Fruit fly (Drosophila melanogaster) whole organism, embryonic: ENCODE results near the gene CG42366.

ENCODE experiments used
- Atf-2 ChIP-seq: fragments of 200-800 bp; sonication (Bioruptor generic); optimal IDR thresholded peaks from 2 replicates; lab custom pipeline; 2016; ENCODE audit warnings: missing biosample characterization, missing genetic modification characterization
- B-H1 ChIP-seq: fragments of 200-800 bp; sonication (Bioruptor generic); IDR thresholded peaks from 3 replicates; pipeline ENCODE4 v1.3.6; 2022; ENCODE audit warnings: missing biosample characterization, missing genetic modification characterization
- Bgb ChIP-seq: fragments of 200-800 bp; sonication (Bioruptor generic); IDR thresholded peaks from 2 replicates; pipeline ENCODE4 v1.3.6; 2022; ENCODE audit warnings: missing biosample characterization, missing genetic modification characterization; ENCODE audit not compliant: partially characterized antibody
- CG10147 ChIP-seq: fragments of 200-800 bp; sonication (Bioruptor generic); optimal IDR thresholded peaks from 2 replicates; lab custom pipeline; 2019; ENCODE audit warnings: missing biosample characterization, mild to moderate bottlenecking, missing genetic modification characterization, moderate library complexity
- CG10431 ChIP-seq: fragments of 200-800 bp; sonication (Bioruptor generic); optimal IDR thresholded peaks from 3 replicates; lab custom pipeline; 2018; ENCODE audit warnings: missing biosample characterization, mild to moderate bottlenecking, missing genetic modification characterization
- CG10543 ChIP-seq: fragments of 200-800 bp; sonication (Bioruptor generic); optimal IDR thresholded peaks from 3 replicates; lab custom pipeline; 2017; ENCODE audit warnings: missing biosample characterization, mild to moderate bottlenecking, missing genetic modification characterization, moderate library complexity
- CG11398 ChIP-seq: fragments of 200-800 bp; sonication (Bioruptor generic); optimal IDR thresholded peaks from 2 replicates; lab custom pipeline; 2016; ENCODE audit warnings: missing biosample characterization, missing genetic modification characterization
- CG11560 ChIP-seq: fragments of 200-800 bp; sonication (Bioruptor generic); IDR thresholded peaks from 3 replicates; pipeline ENCODE4 v1.3.6; 2022; ENCODE audit warnings: missing biosample characterization, missing genetic modification characterization
- CG11696 ChIP-seq: fragments of 200-800 bp; sonication (Bioruptor generic); IDR thresholded peaks from 2 replicates; pipeline ENCODE4 v1.3.6; 2022; ENCODE audit warnings: missing biosample characterization, missing genetic modification characterization
- CG12104 ChIP-seq: fragments of 200-800 bp; sonication (Bioruptor generic); optimal IDR thresholded peaks from 3 replicates; lab custom pipeline; 2016; ENCODE audit warnings: missing biosample characterization, missing genetic modification characterization
- CG12155 ChIP-seq: fragments of 200-800 bp; sonication (Bioruptor generic); optimal IDR thresholded peaks from 3 replicates; lab custom pipeline; 2016; ENCODE audit warnings: missing biosample characterization, missing genetic modification characterization
- CG16813 ChIP-seq: fragments of 200-800 bp; sonication (Bioruptor generic); IDR thresholded peaks from 3 replicates; pipeline ENCODE4 v1.3.6; 2022; ENCODE audit warnings: missing biosample characterization, missing genetic modification characterization; ENCODE audit not compliant: partially characterized antibody
- CG16815 ChIP-seq: fragments of 200-800 bp; sonication (Bioruptor generic); optimal IDR thresholded peaks from 3 replicates; lab custom pipeline; 2017; ENCODE audit warnings: missing biosample characterization, mild to moderate bottlenecking, missing genetic modification characterization
- CG32532 ChIP-seq: fragments of 200-800 bp; sonication (Bioruptor generic); IDR thresholded peaks from 2 replicates; pipeline ENCODE4 v1.3.6; 2022; ENCODE audit warnings: missing biosample characterization, missing genetic modification characterization
- CG34376 ChIP-seq: fragments of 200-800 bp; sonication (Bioruptor generic); optimal IDR thresholded peaks from 2 replicates; lab custom pipeline; 2018; ENCODE audit warnings: missing biosample characterization, mild to moderate bottlenecking, missing genetic modification characterization
- CG3726 ChIP-seq: fragments of 200-800 bp; sonication (Bioruptor generic); IDR thresholded peaks from 3 replicates; pipeline ENCODE4, ENCODE4 v1.3.6; 2022; ENCODE audit warnings: missing biosample characterization, missing genetic modification characterization
- CG4282 ChIP-seq: fragments of 200-800 bp; sonication (Bioruptor generic); optimal IDR thresholded peaks from 2 replicates; lab custom pipeline; 2016; ENCODE audit warnings: missing biosample characterization, missing genetic modification characterization
- CG43689 ChIP-seq: fragments of 200-800 bp; sonication (Bioruptor generic); IDR thresholded peaks from 2 replicates; pipeline ENCODE4 v1.3.6; 2022; ENCODE audit warnings: missing biosample characterization, missing genetic modification characterization
- CG6689 ChIP-seq: fragments of 200-800 bp; sonication (Bioruptor generic); IDR thresholded peaks from 2 replicates; pipeline ENCODE4 v1.3.6; 2022; ENCODE audit warnings: missing biosample characterization, missing genetic modification characterization
- CkIIα-i1 ChIP-seq: fragments of 200-800 bp; sonication (Bioruptor generic); IDR thresholded peaks from 2 replicates; pipeline ENCODE4 v1.3.6; 2022; ENCODE audit warnings: missing biosample characterization, missing genetic modification characterization
- Dad ChIP-seq: fragments of 200-800 bp; sonication (Bioruptor generic); optimal IDR thresholded peaks from 3 replicates; lab custom pipeline; 2016; ENCODE audit warnings: missing biosample characterization, missing genetic modification characterization
- Doc3 ChIP-seq: fragments of 200-800 bp; sonication (Bioruptor generic); IDR thresholded peaks from 3 replicates; pipeline ENCODE4 v1.3.6; 2022; ENCODE audit warnings: missing biosample characterization, missing genetic modification characterization; ENCODE audit not compliant: partially characterized antibody
- Myb ChIP-seq: fragments of 200-800 bp; sonication (Bioruptor generic); optimal IDR thresholded peaks from 2 replicates; lab custom pipeline; 2016; ENCODE audit warnings: missing biosample characterization, missing genetic modification characterization
- Neu2 ChIP-seq: fragments of 200-800 bp; sonication (Bioruptor generic); optimal IDR thresholded peaks from 3 replicates; lab custom pipeline; 2016; ENCODE audit warnings: missing biosample characterization, missing genetic modification characterization, borderline replicate concordance
- Rfx ChIP-seq: fragments of 200-800 bp; sonication (Bioruptor generic); IDR thresholded peaks from 2 replicates; pipeline ENCODE4 v1.3.6; 2022; ENCODE audit warnings: missing biosample characterization, missing genetic modification characterization
- ac ChIP-seq: fragments of 200-800 bp; sonication (Bioruptor generic); optimal IDR thresholded peaks from 3 replicates; lab custom pipeline; 2017; ENCODE audit warnings: missing biosample characterization, mild to moderate bottlenecking, missing genetic modification characterization
- bsh ChIP-seq, 2 experiments: fragments of 200-800 bp; sonication (Bioruptor generic); optimal IDR thresholded peaks; 2 replicates each; lab custom pipeline; 2017 to 2018; ENCODE audit warnings: mild to moderate bottlenecking in 2 of 2, missing biosample characterization in 2 of 2, missing genetic modification characterization in 2 of 2, moderate library complexity in 1 of 2
- cad ChIP-seq: fragments of >200 bp; optimal IDR thresholded peaks from 2 replicates; lab custom pipeline; 2017; ENCODE audit warnings: missing biosample characterization, missing genetic modification characterization
- chm ChIP-seq: fragments of 200-800 bp; sonication (Bioruptor generic); IDR thresholded peaks from 2 replicates; pipeline ENCODE4 v1.3.6; 2022; ENCODE audit warnings: missing biosample characterization, missing genetic modification characterization
- ci ChIP-seq: fragments of 200-800 bp; sonication (Bioruptor generic); IDR thresholded peaks from 3 replicates; pipeline ENCODE4 v1.3.6; 2022; ENCODE audit warnings: missing biosample characterization, missing genetic modification characterization
- crol ChIP-seq: fragments of 200-800 bp; sonication (Bioruptor generic); IDR thresholded peaks from 2 replicates; pipeline ENCODE4 v1.3.6; 2022; ENCODE audit warnings: missing biosample characterization, missing genetic modification characterization
- dpn ChIP-seq, 2 experiments: fragments of 200-800 bp; sonication (Bioruptor generic); optimal IDR thresholded peaks; 3 replicates each; lab custom pipeline; 2016; ENCODE audit warnings: missing biosample characterization in 2 of 2, missing genetic modification characterization in 2 of 2
- en ChIP-seq: fragments of 200-800 bp; sonication (Bioruptor generic); optimal IDR thresholded peaks from 2 replicates; lab custom pipeline; 2016; ENCODE audit warnings: missing biosample characterization, missing genetic modification characterization
- ftz-f1 ChIP-seq: fragments of 200-800 bp; sonication (Bioruptor generic); optimal IDR thresholded peaks from 2 replicates; lab custom pipeline; 2016; ENCODE audit warnings: missing biosample characterization, missing genetic modification characterization
- gcm ChIP-seq: fragments of 200-800 bp; sonication (Bioruptor generic); optimal IDR thresholded peaks from 2 replicates; lab custom pipeline; 2019; ENCODE audit warnings: missing biosample characterization, mild to moderate bottlenecking, missing genetic modification characterization, moderate library complexity
- grau ChIP-seq: fragments of 200-800 bp; optimal IDR thresholded peaks from 3 replicates; lab custom pipeline; 2019; ENCODE audit warnings: missing biosample characterization, mild to moderate bottlenecking, missing genetic modification characterization, moderate library complexity
- inv ChIP-seq: fragments of 200-800 bp; sonication (Bioruptor generic); IDR thresholded peaks from 2 replicates; pipeline ENCODE4 v1.3.6; 2022; ENCODE audit warnings: missing biosample characterization, missing genetic modification characterization; ENCODE audit not compliant: partially characterized antibody
- lbe ChIP-seq: fragments of 200-800 bp; sonication (Bioruptor generic); optimal IDR thresholded peaks from 2 replicates; lab custom pipeline; 2016; ENCODE audit warnings: missing biosample characterization, mild to moderate bottlenecking, missing genetic modification characterization
- lilli ChIP-seq: fragments of 200-800 bp; sonication (Bioruptor generic); optimal IDR thresholded peaks from 3 replicates; lab custom pipeline; 2016; ENCODE audit warnings: missing biosample characterization, missing genetic modification characterization
- mirr ChIP-seq: fragments of 200-800 bp; sonication (Bioruptor generic); optimal IDR thresholded peaks from 3 replicates; lab custom pipeline; 2018; ENCODE audit warnings: missing biosample characterization, mild to moderate bottlenecking, missing genetic modification characterization
- nau ChIP-seq: fragments of 200-800 bp; sonication (Bioruptor generic); optimal IDR thresholded peaks from 3 replicates; lab custom pipeline; 2017; ENCODE audit warnings: missing biosample characterization, mild to moderate bottlenecking, missing genetic modification characterization, missing genetic modification reagents
- onecut ChIP-seq: fragments of 200-800 bp; sonication (Bioruptor generic); IDR thresholded peaks from 2 replicates; pipeline ENCODE4 v1.3.6; 2022; ENCODE audit warnings: missing biosample characterization, missing genetic modification characterization
- pzg ChIP-seq: fragments of 200-800 bp; sonication (Bioruptor generic); optimal IDR thresholded peaks from 3 replicates; lab custom pipeline; 2018; ENCODE audit warnings: missing biosample characterization, mild to moderate bottlenecking, missing genetic modification characterization, moderate library complexity
- sens ChIP-seq: fragments of 200-800 bp; sonication (Bioruptor generic); peaks from one replicate; lab custom pipeline; 2016; ENCODE audit warnings: missing biosample characterization, missing genetic modification characterization
- slou ChIP-seq: fragments of 200-800 bp; sonication (Bioruptor generic); optimal IDR thresholded peaks from 3 replicates; lab custom pipeline; 2016; ENCODE audit warnings: missing biosample characterization, missing genetic modification characterization
- slp2 ChIP-seq: fragments of 200-800 bp; sonication (Bioruptor generic); optimal IDR thresholded peaks from 2 replicates; lab custom pipeline; 2016; ENCODE audit warnings: missing biosample characterization, missing genetic modification characterization
- ssp ChIP-seq: fragments of 200-800 bp; sonication (Bioruptor generic); IDR thresholded peaks from 2 replicates; pipeline ENCODE4 v1.3.6; 2022; ENCODE audit warnings: missing biosample characterization, missing genetic modification characterization
- sug ChIP-seq: fragments of 200-800 bp; optimal IDR thresholded peaks from 2 replicates; lab custom pipeline; 2019; ENCODE audit warnings: missing biosample characterization, mild to moderate bottlenecking, missing genetic modification characterization, moderate library complexity
- trh ChIP-seq: fragments of 200-800 bp; sonication (Bioruptor generic); optimal IDR thresholded peaks from 2 replicates; lab custom pipeline; 2016; ENCODE audit warnings: missing biosample characterization, missing genetic modification characterization
- unpg ChIP-seq: fragments of 200-800 bp; sonication (Bioruptor generic); optimal IDR thresholded peaks from 3 replicates; lab custom pipeline; 2018; ENCODE audit warnings: missing biosample characterization, mild to moderate bottlenecking, missing genetic modification characterization, moderate library complexity
- yki ChIP-seq: fragments of >200 bp; optimal IDR thresholded peaks from 3 replicates; lab custom pipeline; 2018
- zf30C ChIP-seq: fragments of 200-800 bp; sonication (Bioruptor generic); optimal IDR thresholded peaks from 3 replicates; lab custom pipeline; 2018; ENCODE audit warnings: missing biosample characterization, mild to moderate bottlenecking, missing genetic modification characterization

Gene CG42366

DNA sequence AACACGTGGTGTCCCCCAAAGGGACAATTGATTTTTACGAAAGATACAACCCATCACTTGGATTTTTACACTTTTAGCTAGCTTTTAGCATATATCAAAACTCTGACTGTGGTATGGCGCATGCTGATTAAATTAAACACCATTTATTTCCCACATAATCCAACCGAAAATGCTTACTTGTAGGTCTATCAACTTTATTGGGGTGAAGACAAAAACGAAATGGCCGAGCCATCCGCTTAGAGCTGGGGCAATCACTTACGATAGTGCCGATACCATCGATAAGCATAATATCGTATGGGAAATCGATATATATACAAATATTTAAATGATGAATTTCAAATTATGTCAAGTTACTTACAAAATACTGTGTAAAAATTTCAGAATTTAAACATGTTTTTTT, 27.7 kb upstream of the CG42366 start, which contains the start of gene RpS2 (continued):
- peak; percentile 53 for TF ChIP-seq gcm (GFP tag; lab: Kevin White, UChicago)
- TF ChIP-seq dpn (GFP tag; optimal IDR thresholded peaks at IDR 0.05; lab: Kevin White, UChicago) = peak; percentile 24 to 26
- peak; percentile 10 for TF ChIP-seq ac (GFP tag; lab: Kevin White, UChicago)
- TF ChIP-seq CG4282 (GFP tag; lab: Kevin White, UChicago) = no peak
- peak; percentile 64 for TF ChIP-seq nau
- TF ChIP-seq Myb (GFP tag; lab: Kevin White, UChicago) = peak; percentile 27
- peak; percentile 99 for TF ChIP-seq CG16813
- TF ChIP-seq CG11560 = no peak
- TF ChIP-seq Atf-2 (GFP tag; lab: Kevin White, UChicago) = no peak
- TF ChIP-seq CG12104 (GFP tag; lab: Kevin White, UChicago) = no peak
- peak; percentile 28 for TF ChIP-seq slou (GFP tag; lab: Kevin White, UChicago)
- no peak for TF ChIP-seq grau (tag; lab: Kevin White, UChicago)
- TF ChIP-seq Dad (GFP tag; lab: Kevin White, UChicago) = peak; percentile 5
- peak; percentile 26 for TF ChIP-seq sug (tag; lab: Kevin White, UChicago)
- TF ChIP-seq Rfx (GFP tag; lab: Robert Waterston, UW) = peak; percentile 67
- no peak for TF ChIP-seq trh
- no peak for TF ChIP-seq CkIIα-i1 (GFP tag; lab: Robert Waterston, UW)
- peak; percentile 81 for TF ChIP-seq pzg (GFP tag; lab: Kevin White, UChicago)
- TF ChIP-seq crol = no peak
- peak; percentile 21 for TF ChIP-seq CG11398 (GFP tag; lab: Kevin White, UChicago)
- TF ChIP-seq bsh (GFP tag; optimal IDR thresholded peaks at IDR 0.05; lab: Kevin White, UChicago) = peak; percentile 7 to 35
- peak; percentile 5 for TF ChIP-seq CG10147
- 0 out of 2 replicates have a peak, but pooled peaks have one; percentile 15 for TF ChIP-seq CG6689
- TF ChIP-seq CG32532 (GFP tag; lab: Robert Waterston, UW) = peak; percentile 58
- TF ChIP-seq inv (GFP tag; lab: Robert Waterston, UW) = peak; percentile 99
- TF ChIP-seq sens (GFP tag; lab: Kevin White, UChicago) = peak; percentile 91
- no peak for TF ChIP-seq CG43689 (GFP tag; lab: Robert Waterston, UW)
- TF ChIP-seq CG12155 (GFP tag; lab: Kevin White, UChicago) = peak; percentile 18
- TF ChIP-seq ssp (GFP tag; lab: Robert Waterston, UW) = no peak
- TF ChIP-seq lilli (GFP tag; lab: Kevin White, UChicago) = peak; percentile 54
- TF ChIP-seq B-H1 = no peak
- TF ChIP-seq chm (GFP tag; lab: Robert Waterston, UW) = peak; percentile 87
- no peak for TF ChIP-seq CG11696 (GFP tag; lab: Robert Waterston, UW)
- no peak for TF ChIP-seq yki (lab: Kevin White, UChicago)
- TF ChIP-seq Doc3 (GFP tag; lab: Robert Waterston, UW) = peak; percentile 99
- TF ChIP-seq Bgb = peak; percentile 100
- TF ChIP-seq lbe (GFP tag; lab: Kevin White, UChicago) = peak; percentile 69
- peak; percentile 50 for TF ChIP-seq CG34376 (GFP tag; lab: Kevin White, UChicago)
- TF ChIP-seq slp2 = no peak
- no peak for TF ChIP-seq en (GFP tag; lab: Kevin White, UChicago)
- TF ChIP-seq onecut (GFP tag; lab: Robert Waterston, UW) = peak; percentile 47; the same call in 1 of the 2 replicates
- TF ChIP-seq CG16815 (GFP tag; lab: Kevin White, UChicago) = no peak
- peak; percentile 12 for TF ChIP-seq ftz-f1
- peak; percentile 47 for TF ChIP-seq CG10543
- no peak for TF ChIP-seq zf30C
- peak; percentile 54 for TF ChIP-seq mirr (GFP tag; lab: Kevin White, UChicago)
- TF ChIP-seq CG10431 (GFP tag; lab: Kevin White, UChicago) = no peak
- TF ChIP-seq ci = peak; percentile 69; the same call in 2 of the 3 replicates
- TF ChIP-seq cad = no peak
- peak; percentile 51 for TF ChIP-seq unpg (GFP tag; lab: Kevin White, UChicago)
- no peak for TF ChIP-seq CG3726 (GFP tag; lab: Robert Waterston, UW)
- no peak for TF ChIP-seq Neu2
